Fruit fly (Drosophila melanogaster) whole organism, embryonic: Measurements from ENCODE around the gene CG32302.

Experiments
- Ada2b ChIP-seq: fragments of 200-800 bp; sonication (Bioruptor generic); IDR thresholded peaks from 2 replicates; pipeline ENCODE4 v1.3.6; 2022; ENCODE audit warnings: missing biosample characterization, missing genetic modification characterization
- CG10274 ChIP-seq: fragments of 200-800 bp; sonication (Bioruptor generic); optimal IDR thresholded peaks from 3 replicates; lab custom pipeline; 2017; ENCODE audit warnings: missing biosample characterization, mild to moderate bottlenecking, missing genetic modification characterization
- CG11085 ChIP-seq: fragments of 200-800 bp; sonication (Bioruptor generic); IDR thresholded peaks from 2 replicates; pipeline ENCODE4 v1.3.6; 2022; ENCODE audit warnings: missing biosample characterization, missing genetic modification characterization
- CG11504 ChIP-seq: fragments of 200-800 bp; sonication (Bioruptor generic); optimal IDR thresholded peaks from 3 replicates; lab custom pipeline; 2019; ENCODE audit warnings: missing biosample characterization, mild to moderate bottlenecking, missing genetic modification characterization, moderate library complexity
- CG11723 ChIP-seq: fragments of 200-800 bp; sonication (Bioruptor generic); optimal IDR thresholded peaks from 2 replicates; lab custom pipeline; 2017; ENCODE audit warnings: missing biosample characterization, mild to moderate bottlenecking, missing genetic modification characterization
- CG14014 ChIP-seq: fragments of 200-800 bp; sonication (Bioruptor generic); IDR thresholded peaks from 2 replicates; pipeline ENCODE4 v1.3.6; 2022; ENCODE audit warnings: missing biosample characterization, missing genetic modification characterization
- CG14441 ChIP-seq: fragments of 200-800 bp; sonication (Bioruptor generic); IDR thresholded peaks from 2 replicates; pipeline ENCODE4 v1.3.6; 2022; ENCODE audit warnings: missing biosample characterization, missing genetic modification characterization
- CG14860 ChIP-seq: fragments of 200-800 bp; sonication (Bioruptor generic); IDR thresholded peaks from 3 replicates; pipeline ENCODE4 v1.3.6; 2022; ENCODE audit warnings: missing biosample characterization, missing genetic modification characterization; ENCODE audit not compliant: partially characterized antibody
- CG15514 ChIP-seq: fragments of 200-800 bp; sonication (Bioruptor generic); optimal IDR thresholded peaks from 3 replicates; lab custom pipeline; 2017; ENCODE audit warnings: missing biosample characterization, missing genetic modification characterization, mild to moderate bottlenecking, moderate library complexity, missing genetic modification reagents
- CG17359 ChIP-seq: fragments of 200-800 bp; sonication (Bioruptor generic); optimal IDR thresholded peaks from 3 replicates; lab custom pipeline; 2018; ENCODE audit warnings: missing biosample characterization, mild to moderate bottlenecking, missing genetic modification characterization, moderate library complexity
- CG18262 ChIP-seq: fragments of 200-800 bp; optimal IDR thresholded peaks from 3 replicates; lab custom pipeline; 2019; ENCODE audit warnings: missing biosample characterization, mild to moderate bottlenecking, missing genetic modification characterization, moderate library complexity
- CG18599 ChIP-seq: fragments of 200-800 bp; sonication (Bioruptor generic); optimal IDR thresholded peaks from 3 replicates; lab custom pipeline; 2017; ENCODE audit warnings: missing biosample characterization, missing genetic modification characterization, mild to moderate bottlenecking, moderate library complexity, missing genetic modification reagents
- CG18619 ChIP-seq: fragments of 200-800 bp; sonication (Bioruptor generic); optimal IDR thresholded peaks from 3 replicates; lab custom pipeline; 2017; ENCODE audit warnings: missing biosample characterization, mild to moderate bottlenecking, missing genetic modification characterization
- CG2129 ChIP-seq: fragments of 200-800 bp; sonication (Bioruptor generic); IDR thresholded peaks from 2 replicates; pipeline ENCODE4 v1.3.6; 2022; ENCODE audit warnings: missing biosample characterization, missing genetic modification characterization; ENCODE audit not compliant: partially characterized antibody
- CG2199 ChIP-seq: fragments of 200-800 bp; sonication (Bioruptor generic); IDR thresholded peaks from 3 replicates; pipeline ENCODE4 v1.3.6; 2022; ENCODE audit warnings: missing biosample characterization, missing genetic modification characterization
- CG2202 ChIP-seq: fragments of 200-800 bp; sonication (Bioruptor generic); optimal IDR thresholded peaks from 2 replicates; lab custom pipeline; 2018; ENCODE audit warnings: missing biosample characterization, mild to moderate bottlenecking, missing genetic modification characterization
- CG4730 ChIP-seq: fragments of 200-800 bp; sonication (Bioruptor generic); IDR thresholded peaks from 2 replicates; pipeline ENCODE4 v1.3.6; 2022; ENCODE audit warnings: missing biosample characterization, missing genetic modification characterization
- CG5245 ChIP-seq: fragments of 200-800 bp; sonication (Bioruptor generic); optimal IDR thresholded peaks from 3 replicates; lab custom pipeline; 2016; ENCODE audit warnings: missing biosample characterization, missing genetic modification characterization
- CG7372 ChIP-seq: fragments of 200-800 bp; sonication (Bioruptor generic); IDR thresholded peaks from 2 replicates; pipeline ENCODE4 v1.3.6; 2022; ENCODE audit warnings: missing biosample characterization, missing genetic modification characterization
- CG8089 ChIP-seq: fragments of 200-800 bp; sonication (Bioruptor generic); optimal IDR thresholded peaks from 3 replicates; lab custom pipeline; 2016; ENCODE audit warnings: missing biosample characterization, missing genetic modification characterization
- CG8281 ChIP-seq: fragments of 200-800 bp; sonication (Bioruptor generic); optimal IDR thresholded peaks from 2 replicates; lab custom pipeline; 2018; ENCODE audit warnings: missing biosample characterization, mild to moderate bottlenecking, missing genetic modification characterization, moderate library complexity
- CG8478 ChIP-seq: fragments of >200 bp; optimal IDR thresholded peaks from 2 replicates; lab custom pipeline; 2018
- CG9609 ChIP-seq: fragments of 200-800 bp; sonication (Bioruptor generic); optimal IDR thresholded peaks from 3 replicates; lab custom pipeline; 2016; ENCODE audit warnings: missing biosample characterization, missing genetic modification characterization
- Deaf1 ChIP-seq: fragments of 200-800 bp; optimal IDR thresholded peaks from 3 replicates; lab custom pipeline; 2019; ENCODE audit warnings: missing biosample characterization, mild to moderate bottlenecking, missing genetic modification characterization, moderate library complexity
- Doc2 ChIP-seq: fragments of 200-800 bp; sonication (Bioruptor generic); IDR thresholded peaks from 2 replicates; pipeline ENCODE4 v1.3.6; 2022; ENCODE audit warnings: missing biosample characterization, missing genetic modification characterization
- HLH3B ChIP-seq: fragments of 200-800 bp; sonication (Bioruptor generic); IDR thresholded peaks from 2 replicates; pipeline ENCODE4 v1.3.6; 2022; ENCODE audit warnings: missing biosample characterization, missing genetic modification characterization
- HmgZ ChIP-seq: fragments of 200-800 bp; sonication (Bioruptor generic); optimal IDR thresholded peaks from 2 replicates; lab custom pipeline; 2018; ENCODE audit warnings: missing biosample characterization, mild to moderate bottlenecking, missing genetic modification characterization
- Hr39 ChIP-seq: fragments of >200 bp; optimal IDR thresholded peaks from 2 replicates; lab custom pipeline; 2017
- Mad ChIP-seq: fragments of 200-800 bp; sonication (Bioruptor generic); optimal IDR thresholded peaks from 2 replicates; lab custom pipeline; 2016; ENCODE audit warnings: missing biosample characterization, missing genetic modification characterization
- NC2α ChIP-seq: fragments of 200-800 bp; sonication (Bioruptor generic); optimal IDR thresholded peaks from 2 replicates; lab custom pipeline; 2016; ENCODE audit warnings: missing biosample characterization, missing genetic modification characterization
- ab ChIP-seq: fragments of 200-800 bp; sonication (Bioruptor generic); optimal IDR thresholded peaks from 2 replicates; lab custom pipeline; 2016; ENCODE audit warnings: missing biosample characterization, missing genetic modification characterization
- bbx ChIP-seq: fragments of 200-800 bp; sonication (Bioruptor generic); IDR thresholded peaks from 2 replicates; pipeline ENCODE4 v1.3.6; 2022; ENCODE audit warnings: missing biosample characterization, missing genetic modification characterization; ENCODE audit not compliant: partially characterized antibody
- chm ChIP-seq: fragments of 200-800 bp; sonication (Bioruptor generic); IDR thresholded peaks from 2 replicates; pipeline ENCODE4 v1.3.6; 2022; ENCODE audit warnings: missing biosample characterization, missing genetic modification characterization
- chn ChIP-seq: fragments of 200-800 bp; sonication (Bioruptor generic); optimal IDR thresholded peaks from 2 replicates; lab custom pipeline; 2016; ENCODE audit warnings: missing biosample characterization, missing genetic modification characterization
- crc ChIP-seq: fragments of 200-800 bp; sonication (Bioruptor generic); optimal IDR thresholded peaks from 2 replicates; lab custom pipeline; 2016; ENCODE audit warnings: missing biosample characterization, missing genetic modification characterization
- crol ChIP-seq: fragments of 200-800 bp; sonication (Bioruptor generic); IDR thresholded peaks from 2 replicates; pipeline ENCODE4 v1.3.6; 2022; ENCODE audit warnings: missing biosample characterization, missing genetic modification characterization
- dati ChIP-seq: fragments of 200-800 bp; sonication (Bioruptor generic); IDR thresholded peaks from 2 replicates; pipeline ENCODE4 v1.3.6; 2022; ENCODE audit warnings: missing biosample characterization, missing genetic modification characterization
- dysf ChIP-seq: fragments of 200-800 bp; sonication (Bioruptor generic); IDR thresholded peaks from 3 replicates; pipeline ENCODE4 v1.3.6; 2022; ENCODE audit warnings: missing biosample characterization, missing genetic modification characterization
- exex ChIP-seq: fragments of 200-800 bp; sonication (Bioruptor generic); optimal IDR thresholded peaks from 4 replicates; lab custom pipeline; 2018; ENCODE audit warnings: missing biosample characterization, mild to moderate bottlenecking, missing genetic modification characterization, moderate library complexity
- gro ChIP-seq: fragments of 200-800 bp; sonication (Bioruptor generic); optimal IDR thresholded peaks from 2 replicates; lab custom pipeline; 2016; ENCODE audit warnings: missing biosample characterization, missing genetic modification characterization
- kah ChIP-seq: fragments of 200-800 bp; sonication (Bioruptor generic); optimal IDR thresholded peaks from 2 replicates; lab custom pipeline; 2018; ENCODE audit warnings: missing biosample characterization, mild to moderate bottlenecking, missing genetic modification characterization
- kni ChIP-seq: fragments of 200-800 bp; sonication (Bioruptor generic); optimal IDR thresholded peaks from 3 replicates; lab custom pipeline; 2017; ENCODE audit warnings: mild to moderate bottlenecking, missing biosample characterization, missing genetic modification reagents, missing genetic modification characterization
- lov ChIP-seq, 2 experiments: fragments of 200-800 bp in 1 of 2; fragments of >200 bp in 1 of 2; sonication (Bioruptor generic) in 1 of 2; IDR thresholded peaks in 1 of 2; optimal IDR thresholded peaks in 1 of 2; 2 replicates in 1 of 2; 3 replicates in 1 of 2; pipeline versions ENCODE4 v1.3.6 to Lab custom; 2017 to 2022; ENCODE audit warnings: missing biosample characterization in 1 of 2, missing genetic modification characterization in 1 of 2
- maf-S ChIP-seq: fragments of 200-800 bp; sonication (Bioruptor generic); optimal IDR thresholded peaks from 2 replicates; lab custom pipeline; 2016; ENCODE audit warnings: missing biosample characterization, missing genetic modification characterization
- p53 ChIP-seq: fragments of 200-800 bp; sonication (Bioruptor generic); optimal IDR thresholded peaks from 2 replicates; lab custom pipeline; 2016; ENCODE audit warnings: missing biosample characterization, missing genetic modification characterization
- sens ChIP-seq: fragments of 200-800 bp; sonication (Bioruptor generic); peaks from one replicate; lab custom pipeline; 2016; ENCODE audit warnings: missing biosample characterization, missing genetic modification characterization
- shn ChIP-seq: fragments of 200-800 bp; sonication (Bioruptor generic); optimal IDR thresholded peaks from 3 replicates; lab custom pipeline; 2016; ENCODE audit warnings: missing biosample characterization, missing genetic modification characterization
- sima ChIP-seq: fragments of 200-800 bp; sonication (Bioruptor generic); optimal IDR thresholded peaks from 2 replicates; lab custom pipeline; 2016; ENCODE audit warnings: missing biosample characterization, missing genetic modification characterization
- tll ChIP-seq, 2 experiments: fragments of 200-800 bp in 1 of 2; fragments of >200 bp in 1 of 2; sonication (Bioruptor generic) in 1 of 2; optimal IDR thresholded peaks; 2 replicates each; lab custom pipeline; 2017 to 2019; ENCODE audit warnings: missing biosample characterization in 2 of 2, missing genetic modification characterization in 2 of 2, mild to moderate bottlenecking in 1 of 2, moderate library complexity in 1 of 2
- vfl ChIP-seq: fragments of 200-800 bp; sonication (Bioruptor generic); optimal IDR thresholded peaks from 2 replicates; lab custom pipeline; 2016; ENCODE audit warnings: missing biosample characterization, missing genetic modification characterization
- vnd ChIP-seq: fragments of 200-800 bp; sonication (Bioruptor generic); IDR thresholded peaks from 3 replicates; pipeline ENCODE4 v1.3.6; 2022; ENCODE audit warnings: missing biosample characterization, missing genetic modification characterization; ENCODE audit not compliant: partially characterized antibody

Gene CG32302

DNA sequence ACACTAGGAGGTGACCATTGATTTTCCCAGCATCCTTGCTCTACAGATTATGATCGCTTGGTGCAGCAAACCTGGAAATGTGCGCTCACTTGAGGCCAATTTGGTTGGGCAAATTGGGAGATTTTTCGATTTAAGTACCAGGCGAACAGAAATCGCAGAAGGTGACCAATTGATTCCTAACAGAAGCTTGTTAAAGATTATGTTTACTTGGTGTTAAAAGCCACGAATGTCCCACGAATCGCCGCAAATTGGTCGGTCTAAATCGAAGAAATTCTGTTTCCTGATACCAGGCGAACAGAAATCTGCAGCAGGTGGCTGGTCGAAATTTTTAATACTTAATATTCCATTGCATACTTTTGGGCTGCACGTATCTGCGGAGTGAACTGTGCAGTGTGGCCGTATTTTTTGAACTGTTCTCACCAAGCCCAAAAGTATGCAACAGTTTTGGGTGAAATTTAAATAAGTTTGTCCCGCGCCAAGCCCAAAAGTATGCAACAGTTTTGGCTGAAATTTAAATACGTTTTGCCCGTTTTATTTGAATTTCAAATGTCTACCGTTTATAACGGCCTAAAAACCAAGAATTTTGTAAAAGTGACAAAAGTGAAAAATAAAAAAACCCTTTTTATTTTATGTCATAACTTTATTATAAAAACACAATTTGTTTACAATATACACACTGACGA is 24.6 kb upstream of the CG32302 start, which contains the start of gene CG32301 (continued):
- TF ChIP-seq Deaf1 (tag; lab: Kevin White, UChicago) (no peak), CG18262 (tag; lab: Kevin White, UChicago) (no peak), Hr39 (lab: Kevin White, UChicago) (no peak), CG17359 (tag; lab: Kevin White, UChicago) (no peak), p53 (GFP tag; lab: Kevin White, UChicago) (no peak), CG2129 (GFP tag; lab: Robert Waterston, UW) (no peak), CG15514 (GFP tag; lab: Kevin White, UChicago) (peak; percentile 43), kah (peak; percentile 52), CG18619 (GFP tag; lab: Kevin White, UChicago) (no peak), Doc2 (GFP tag; lab: Robert Waterston, UW) (no peak), CG4730 (GFP tag; lab: Robert Waterston, UW) (no peak), Ada2b (GFP tag; lab: Robert Waterston, UW) (no peak), CG2199 (GFP tag; lab: Robert Waterston, UW) (0 out of 3 replicates have a peak, but pooled peaks have one; percentile 17), CG5245 (no peak), CG2202 (tag; lab: Kevin White, UChicago) (no peak), CG7372 (GFP tag; lab: Robert Waterston, UW) (no peak), CG11504 (tag; lab: Kevin White, UChicago) (no peak), CG8281 (tag; lab: Kevin White, UChicago) (no peak), sima (GFP tag; lab: Kevin White, UChicago) (no peak), CG8478 (no peak), HmgZ (tag; lab: Kevin White, UChicago) (peak; percentile 30), chm (GFP tag; lab: Robert Waterston, UW) (no peak), ab (no peak), CG14014 (GFP tag; lab: Robert Waterston, UW) (no peak), shn (no peak), gro (GFP tag; lab: Kevin White, UChicago) (no peak), lov (optimal IDR thresholded peaks at IDR 0.05; lab: Kevin White, UChicago) (no peak), lov (GFP tag; IDR thresholded peaks at IDR 0.05; lab: Robert Waterston, UW) (no peak), CG10274 (GFP tag; lab: Kevin White, UChicago) (no peak), chn (GFP tag; lab: Kevin White, UChicago) (no peak), CG14860 (peak; percentile 53; the same call in 1 of the 3 replicates), HLH3B (GFP tag; lab: Robert Waterston, UW) (no peak), CG11723 (GFP tag; lab: Kevin White, UChicago) (no peak), CG9609 (no peak), dati (GFP tag; lab: Robert Waterston, UW) (no peak), CG11085 (no peak), tll (GFP tag; optimal IDR thresholded peaks at IDR 0.05; lab: Kevin White, UChicago) (no peak), dysf (GFP tag; lab: Robert Waterston, UW) (no peak), crc (GFP tag; lab: Kevin White, UChicago) (no peak), sens (GFP tag; lab: Kevin White, UChicago) (peak; percentile 75), CG8089 (GFP tag; lab: Kevin White, UChicago) (no peak), Mad (GFP tag; lab: Kevin White, UChicago) (no peak), vfl (no peak), NC2α (GFP tag; lab: Kevin White, UChicago) (no peak), crol (GFP tag; lab: Robert Waterston, UW) (no peak), exex (tag; lab: Kevin White, UChicago) (no peak), CG14441 (GFP tag; lab: Robert Waterston, UW) (no peak), maf-S (GFP tag; lab: Kevin White, UChicago) (no peak), CG18599 (GFP tag; lab: Kevin White, UChicago) (no peak), kni (GFP tag; lab: Kevin White, UChicago) (peak; percentile 80), bbx (GFP tag; lab: Robert Waterston, UW) (peak; percentile 51), vnd (GFP tag; lab: Robert Waterston, UW) (peak; percentile 27; the same call in 1 of the 3 replicates)
